Fruit fly (Drosophila melanogaster): Measurements from ENCODE around the gene CG11134.

CG11134 gene

dm6 chrX:13740062-13740461, 2.3 kb downstream of the CG11134 start (continued):
- TF ChIP-seq sug (tag; optimal IDR thresholded peaks at IDR 0.05) (peak; percentile 75), ems (GFP tag; optimal IDR thresholded peaks at IDR 0.05) (peak; percentile 42), vvl (GFP tag; IDR thresholded peaks at IDR 0.05) (peak; percentile 91), CG2202 (tag; optimal IDR thresholded peaks at IDR 0.05) (peak; percentile 15), Abd-B (GFP tag; optimal IDR thresholded peaks at IDR 0.05) (peak; percentile 22), CG6175 (GFP tag; IDR thresholded peaks at IDR 0.05) (peak; percentile 74; the same call in 2 of the 3 replicates), Chrac-16 (GFP tag; optimal IDR thresholded peaks at IDR 0.05) (peak; percentile 75), Doc3 (GFP tag; IDR thresholded peaks at IDR 0.05; ENCODE audit: partially characterized antibody) (no peak), br (optimal IDR thresholded peaks at IDR 0.05) (no peak), Nf-YC (tag; optimal IDR thresholded peaks at IDR 0.05) (peak; percentile 63), CG15696 (tag; optimal IDR thresholded peaks at IDR 0.05) (peak; percentile 57), zen2 (GFP tag; IDR thresholded peaks at IDR 0.05; ENCODE audit: partially characterized antibody) (no peak), salm (tag; optimal IDR thresholded peaks at IDR 0.05) (peak; percentile 14), peb (GFP tag; IDR thresholded peaks at IDR 0.05) (peak; percentile 66; the same call in 1 of the 2 replicates), rib (GFP tag; IDR thresholded peaks at IDR 0.05) (peak; percentile 34; the same call in 1 of the 2 replicates), CG7839 (tag; optimal IDR thresholded peaks at IDR 0.05) (peak; percentile 82), H2.0 (GFP tag; IDR thresholded peaks at IDR 0.05) (peak; percentile 81), Hmx (GFP tag; optimal IDR thresholded peaks at IDR 0.05) (no peak), CG10979 (tag; optimal IDR thresholded peaks at IDR 0.05) (peak; percentile 51), Tbp (GFP tag; optimal IDR thresholded peaks at IDR 0.05) (no peak), Dbx (GFP tag; IDR thresholded peaks at IDR 0.05) (peak; percentile 79), gcm (GFP tag; optimal IDR thresholded peaks at IDR 0.05) (peak; percentile 47), CG16779 (GFP tag; IDR thresholded peaks at IDR 0.05) (peak; percentile 85), HLHmδ (GFP tag; optimal IDR thresholded peaks at IDR 0.05) (peak; percentile 64), bigmax (GFP tag; optimal IDR thresholded peaks at IDR 0.05) (no peak), CG4360 (GFP tag; IDR thresholded peaks at IDR 0.05) (no peak), PHDP (tag; optimal IDR thresholded peaks at IDR 0.05) (peak; percentile 72), CG8290 (GFP tag; optimal IDR thresholded peaks at IDR 0.05) (no peak), CG8290 (tag; optimal IDR thresholded peaks at IDR 0.05) (peak in 1 of 2 experiments; percentile 98), B-H2 (GFP tag; optimal IDR thresholded peaks at IDR 0.05) (peak; percentile 88), pros (GFP tag; optimal IDR thresholded peaks at IDR 0.05) (no peak), Oaz (GFP tag; IDR thresholded peaks at IDR 0.05) (peak; percentile 67), fd102C (GFP tag; optimal IDR thresholded peaks at IDR 0.05) (no peak), CG10654 (GFP tag; optimal IDR thresholded peaks at IDR 0.05) (peak; percentile 71), CG10431 (GFP tag; optimal IDR thresholded peaks at IDR 0.05) (no peak), dimm (GFP tag; IDR thresholded peaks at IDR 0.05) (no peak; the same call in 1 of the 2 replicates), H15 (GFP tag; IDR thresholded peaks at IDR 0.05) (peak; percentile 83), CG3407 (GFP tag; optimal IDR thresholded peaks at IDR 0.05) (peak; percentile 26), Hr51 (GFP tag; optimal IDR thresholded peaks at IDR 0.05) (peak; percentile 62 to 72), Sry-δ (GFP tag; optimal IDR thresholded peaks at IDR 0.05) (no peak), HHEX (GFP tag; optimal IDR thresholded peaks at IDR 0.05) (peak; percentile 80), phol (tag; optimal IDR thresholded peaks at IDR 0.05) (peak; percentile 60), CG7271 (tag; optimal IDR thresholded peaks at IDR 0.05) (no peak), vnd (GFP tag; IDR thresholded peaks at IDR 0.05; ENCODE audit: partially characterized antibody) (no peak), Asciz (GFP tag; optimal IDR thresholded peaks at IDR 0.05) (peak; percentile 8), slou (GFP tag; optimal IDR thresholded peaks at IDR 0.05) (peak; percentile 1), CG32772 (GFP tag; IDR thresholded peaks at IDR 0.05) (peak; percentile 78), CG14050 (GFP tag; IDR thresholded peaks at IDR 0.05) (peak; percentile 70; the same call in 2 of the 3 replicates), CG9876 (GFP tag; optimal IDR thresholded peaks at IDR 0.05) (peak; percentile 60), B-H1 (GFP tag; IDR thresholded peaks at IDR 0.05) (peak; percentile 69; the same call in 2 of the 3 replicates), tgo (GFP tag; IDR thresholded peaks at IDR 0.05) (peak; percentile 79)

Data from whole organism, embryonic.